Worm (Caenorhabditis elegans): ENCODE results near the gene ril-2.

- TF ChIP-seq him-1 (tag; optimal IDR thresholded peaks at IDR 0.05): no peak
- TF ChIP-seq W03F9.2 (tag; optimal IDR thresholded peaks at IDR 0.05): no peak
These were observed at the start of gene ril-2, which contains the start of gene C14C10.10 for ce11 chrV:12599110-12599509.

Data from whole organism, L4/young adult.